Worm (Caenorhabditis elegans) whole organism, L4 larva: ENCODE measurements around the gene F48F7.3.
A peak's percentile ranks its signal among the peaks of the same experiment; 100 is the strongest.

Source experiments
- F37D6.2 ChIP-seq: sonication (generic microtip); optimal IDR thresholded peaks from 2 replicates; lab custom pipeline; 2016; ENCODE audit warnings: mild to moderate bottlenecking, missing genetic modification characterization, missing compliant biosample characterization
- F49E8.2 ChIP-seq: sonication (generic microtip); optimal IDR thresholded peaks from 2 replicates; lab custom pipeline; 2016; ENCODE audit warnings: missing compliant biosample characterization, mild to moderate bottlenecking, missing genetic modification characterization, borderline replicate concordance
- T20F7.1 ChIP-seq: fragments of 200-800 bp; sonication (Bioruptor generic); optimal IDR thresholded peaks from 2 replicates; lab custom pipeline; 2018; ENCODE audit warnings: mild to moderate bottlenecking, missing genetic modification characterization, missing compliant biosample characterization
- Y48G9A.11 ChIP-seq: fragments of 200-800 bp; sonication (Bioruptor generic); IDR thresholded peaks from 2 replicates; pipeline ENCODE4 v1.3.6; 2022; ENCODE audit warnings: missing genetic modification reagents, missing genetic modification characterization, missing compliant biosample characterization
- ZK546.5 ChIP-seq, 2 experiments: sonication (generic microtip); optimal IDR thresholded peaks; 2 replicates each; lab custom pipeline; 2017; ENCODE audit warnings: missing biosample characterization in 2 of 2, missing genetic modification characterization in 2 of 2
- aha-1 ChIP-seq: fragments of 150-350 bp; peaks from one replicate; lab custom pipeline; 2014; ENCODE audit warnings: missing biosample characterization, missing genetic modification characterization
- ama-1 ChIP-seq: fragments of 150-350 bp; optimal IDR thresholded peaks from 2 replicates; lab custom pipeline; 2014; ENCODE audit warnings: inconsistent platforms, mixed read lengths
- arid-1 ChIP-seq: fragments of 200-800 bp; sonication (Bioruptor generic); conservative IDR thresholded peaks from 2 replicates; pipeline ENCODE4 v1.3.6; 2022; ENCODE audit warnings: missing genetic modification reagents, missing genetic modification characterization, missing compliant biosample characterization
- ceh-20 ChIP-seq: fragments of 200-800 bp; sonication (Bioruptor generic); IDR thresholded peaks from 2 replicates; pipeline ENCODE4 v1.3.6; 2022; ENCODE audit warnings: missing genetic modification reagents, missing genetic modification characterization, missing compliant biosample characterization
- ceh-28 ChIP-seq: fragments of 150-350 bp; optimal IDR thresholded peaks from 2 replicates; lab custom pipeline; 2014; ENCODE audit warnings: missing biosample characterization, missing genetic modification reagents, missing genetic modification characterization
- ceh-32 ChIP-seq: sonication (generic microtip); optimal IDR thresholded peaks from 2 replicates; lab custom pipeline; 2016; ENCODE audit warnings: mild to moderate bottlenecking, missing genetic modification characterization, missing compliant biosample characterization; ENCODE audit not compliant: poor library complexity
- ceh-62 ChIP-seq: sonication (generic microtip); optimal IDR thresholded peaks from 2 replicates; lab custom pipeline; 2017; ENCODE audit warnings: missing biosample characterization, missing genetic modification characterization
- ceh-82 ChIP-seq: sonication (generic microtip); optimal IDR thresholded peaks from 2 replicates; lab custom pipeline; 2017; ENCODE audit warnings: missing biosample characterization, missing genetic modification characterization
- cey-2 ChIP-seq: sonication (generic microtip); optimal IDR thresholded peaks from 3 replicates; lab custom pipeline; 2017; ENCODE audit warnings: missing genetic modification characterization, mild to moderate bottlenecking, missing compliant biosample characterization, antibody characterized with exemption, borderline replicate concordance; ENCODE audit not compliant: insufficient read depth
- ctbp-1 ChIP-seq: fragments of 200-800 bp; sonication (Bioruptor generic); IDR thresholded peaks from 2 replicates; pipeline ENCODE4 v1.3.6; 2022; ENCODE audit warnings: missing genetic modification reagents, missing genetic modification characterization, missing compliant biosample characterization
- daf-16 ChIP-seq, 3 experiments: sonication (generic microtip); optimal IDR thresholded peaks; 2 replicates each; lab custom pipeline; 2016 to 2017; ENCODE audit warnings: missing genetic modification characterization in 3 of 3, missing genetic modification reagents in 3 of 3, mild to moderate bottlenecking in 2 of 3, missing compliant biosample characterization in 2 of 3, missing biosample characterization in 1 of 3, moderate library complexity in 1 of 3
- dmd-6 ChIP-seq: fragments of 200-800 bp; sonication (Bioruptor generic); IDR thresholded peaks from 2 replicates; pipeline ENCODE4 v1.3.6; 2022; ENCODE audit warnings: missing genetic modification reagents, missing genetic modification characterization, missing compliant biosample characterization
- dmd-8 ChIP-seq: fragments of 200-800 bp; sonication (Bioruptor generic); IDR thresholded peaks from 2 replicates; pipeline ENCODE4 v1.3.6; 2022; ENCODE audit warnings: missing genetic modification characterization, missing compliant biosample characterization
- dmd-9 ChIP-seq: fragments of 200-800 bp; sonication (Bioruptor generic); IDR thresholded peaks from 2 replicates; pipeline ENCODE4 v1.3.6; 2022; ENCODE audit warnings: missing genetic modification reagents, missing genetic modification characterization, missing compliant biosample characterization
- egl-27 ChIP-seq: sonication (generic microtip); optimal IDR thresholded peaks from 3 replicates; lab custom pipeline; 2017; ENCODE audit warnings: missing biosample characterization, missing genetic modification reagents, missing genetic modification characterization
- fkh-10 ChIP-seq: fragments of 150-350 bp; optimal IDR thresholded peaks from 2 replicates; lab custom pipeline; 2014; ENCODE audit warnings: missing biosample characterization, missing genetic modification reagents, missing genetic modification characterization
- fos-1 ChIP-seq: fragments of 150-350 bp; optimal IDR thresholded peaks from 2 replicates; lab custom pipeline; 2014; ENCODE audit warnings: missing biosample characterization, missing genetic modification characterization
- gei-8 ChIP-seq: fragments of 200-800 bp; sonication (Bioruptor generic); optimal IDR thresholded peaks from 2 replicates; lab custom pipeline; 2018; ENCODE audit warnings: mild to moderate bottlenecking, missing genetic modification characterization, missing compliant biosample characterization
- hlh-30 ChIP-seq: sonication (generic microtip); optimal IDR thresholded peaks from 2 replicates; lab custom pipeline; 2017; ENCODE audit warnings: antibody characterized with exemption, mild to moderate bottlenecking, missing genetic modification characterization, missing compliant biosample characterization; ENCODE audit not compliant: insufficient read depth
- hmg-1.1 ChIP-seq: fragments of 200-800 bp; sonication (Bioruptor generic); IDR thresholded peaks from 2 replicates; pipeline ENCODE4 v1.3.6; 2022; ENCODE audit warnings: missing genetic modification reagents, missing genetic modification characterization, missing compliant biosample characterization
- jun-1 ChIP-seq: fragments of 150-350 bp; optimal IDR thresholded peaks from 2 replicates; lab custom pipeline; 2014; ENCODE audit warnings: missing biosample characterization, missing genetic modification reagents, missing genetic modification characterization
- lin-13 ChIP-seq: fragments of 150-350 bp; optimal IDR thresholded peaks from 2 replicates; lab custom pipeline; 2014; ENCODE audit warnings: missing biosample characterization, missing genetic modification reagents, missing genetic modification characterization
- lin-29 ChIP-seq: fragments of 200-800 bp; sonication (Bioruptor generic); IDR thresholded peaks from 2 replicates; pipeline ENCODE4 v1.3.6; 2022; ENCODE audit warnings: missing genetic modification reagents, missing genetic modification characterization, missing compliant biosample characterization
- mdl-1 ChIP-seq, 2 experiments: fragments of 150-350 bp in 1 of 2; sonication (generic microtip) in 1 of 2; optimal IDR thresholded peaks; 2 replicates each; lab custom pipeline; 2014 to 2017; ENCODE audit warnings: missing biosample characterization in 2 of 2, missing genetic modification characterization in 2 of 2
- mdt-29 ChIP-seq: fragments of 200-800 bp; sonication (Bioruptor generic); IDR thresholded peaks from 2 replicates; pipeline ENCODE4 v1.3.6; 2022; ENCODE audit warnings: missing genetic modification reagents, missing genetic modification characterization, missing compliant biosample characterization
- mxl-2 ChIP-seq: fragments of 200-800 bp; sonication (Bioruptor generic); conservative IDR thresholded peaks from 2 replicates; pipeline ENCODE4 v1.3.6; 2022; ENCODE audit warnings: missing genetic modification reagents, missing genetic modification characterization, missing compliant biosample characterization
- mxl-3 ChIP-seq: fragments of 200-800 bp; sonication (Bioruptor generic); optimal IDR thresholded peaks from 2 replicates; lab custom pipeline; 2018; ENCODE audit warnings: mild to moderate bottlenecking, missing genetic modification characterization, missing compliant biosample characterization
- nhr-10 ChIP-seq: fragments of 150-350 bp; optimal IDR thresholded peaks from 2 replicates; lab custom pipeline; 2014; ENCODE audit warnings: missing biosample characterization, missing genetic modification characterization
- nhr-102 ChIP-seq: sonication (generic microtip); optimal IDR thresholded peaks from 2 replicates; lab custom pipeline; 2016; ENCODE audit warnings: mild to moderate bottlenecking, missing genetic modification characterization, moderate library complexity, missing compliant biosample characterization
- nhr-111 ChIP-seq: fragments of 200-800 bp; sonication (Bioruptor generic); optimal IDR thresholded peaks from 2 replicates; lab custom pipeline; 2018; ENCODE audit warnings: mild to moderate bottlenecking, missing genetic modification characterization, missing compliant biosample characterization
- nhr-237 ChIP-seq: sonication (generic microtip); optimal IDR thresholded peaks from 2 replicates; lab custom pipeline; 2017; ENCODE audit warnings: missing biosample characterization, missing genetic modification characterization
- nhr-48 ChIP-seq: sonication (generic microtip); optimal IDR thresholded peaks from 2 replicates; lab custom pipeline; 2016; ENCODE audit warnings: mild to moderate bottlenecking, missing genetic modification characterization, missing compliant biosample characterization
- php-3 ChIP-seq: fragments of 200-800 bp; sonication (Bioruptor generic); IDR thresholded peaks from 2 replicates; pipeline ENCODE4 v1.3.6; 2022; ENCODE audit warnings: missing genetic modification reagents, missing genetic modification characterization, missing compliant biosample characterization
- pqm-1 ChIP-seq: sonication (generic microtip); optimal IDR thresholded peaks from 2 replicates; lab custom pipeline; 2017; ENCODE audit warnings: missing biosample characterization, missing genetic modification characterization
- rbr-2 ChIP-seq: sonication (generic microtip); optimal IDR thresholded peaks from 2 replicates; lab custom pipeline; 2016; ENCODE audit warnings: missing genotype, missing genetic modification characterization, missing compliant biosample characterization
- sdz-12 ChIP-seq: fragments of 200-800 bp; sonication (Bioruptor generic); optimal IDR thresholded peaks from 2 replicates; lab custom pipeline; 2018; ENCODE audit warnings: mild to moderate bottlenecking, missing genetic modification characterization, missing compliant biosample characterization
- snpc-4 ChIP-seq: fragments of 150-350 bp; optimal IDR thresholded peaks from 2 replicates; lab custom pipeline; 2014; ENCODE audit warnings: missing biosample characterization, missing genetic modification characterization
- spr-1 ChIP-seq: sonication (generic microtip); optimal IDR thresholded peaks from 2 replicates; lab custom pipeline; 2016; ENCODE audit warnings: mild to moderate bottlenecking, missing genetic modification characterization, missing compliant biosample characterization
- tag-97 ChIP-seq: fragments of 200-800 bp; sonication (Bioruptor generic); IDR thresholded peaks from 2 replicates; pipeline ENCODE4 v1.3.6; 2022; ENCODE audit warnings: missing genetic modification characterization, missing compliant biosample characterization
- unc-39 ChIP-seq: sonication (generic microtip); optimal IDR thresholded peaks from 2 replicates; lab custom pipeline; 2017; ENCODE audit warnings: missing biosample characterization, missing genetic modification characterization
- unc-62 ChIP-seq, 3 experiments: fragments of 150-350 bp in 1 of 3; sonication (generic microtip); optimal IDR thresholded peaks in 2 of 3; peaks in 1 of 3; 1 replicate in 1 of 3; 2 replicates in 2 of 3; lab custom pipeline; 2014 to 2017; ENCODE audit warnings: missing biosample characterization in 3 of 3, missing genetic modification characterization in 3 of 3, missing genetic modification reagents in 3 of 3, missing genotype in 1 of 3
- zag-1 ChIP-seq: fragments of 150-350 bp; optimal IDR thresholded peaks from 2 replicates; lab custom pipeline; 2014; ENCODE audit warnings: missing biosample characterization, missing genetic modification characterization
- zfp-3 ChIP-seq: fragments of 200-800 bp; sonication (Bioruptor generic); conservative IDR thresholded peaks from 2 replicates; pipeline ENCODE4 v1.3.6; 2022; ENCODE audit warnings: missing genetic modification reagents, missing genetic modification characterization, missing compliant biosample characterization
- zip-11 ChIP-seq: fragments of 200-800 bp; sonication (Bioruptor generic); IDR thresholded peaks from 2 replicates; pipeline ENCODE4 v1.3.6; 2022; ENCODE audit warnings: missing genetic modification characterization, missing compliant biosample characterization
- zip-2 ChIP-seq: fragments of 150-350 bp; optimal IDR thresholded peaks from 2 replicates; lab custom pipeline; 2014; ENCODE audit warnings: missing biosample characterization, missing genetic modification characterization
- ztf-11 ChIP-seq: fragments of 150-350 bp; optimal IDR thresholded peaks from 2 replicates; lab custom pipeline; 2014; ENCODE audit warnings: missing biosample characterization, missing genetic modification characterization

Gene F48F7.3

ce11 chrX:13974448-13975071 is 11.3 kb downstream of the F48F7.3 start (continued):
- no peak for TF ChIP-seq ceh-62 (tag; lab: Kevin White, UChicago)
- TF ChIP-seq dmd-9 (GFP tag; lab: Robert Waterston, UW) = no peak
- TF ChIP-seq lin-29 (GFP tag; lab: Robert Waterston, UW) = no peak
- no peak for TF ChIP-seq nhr-237 (tag; lab: Kevin White, UChicago)
- TF ChIP-seq ceh-32 (tag; lab: Kevin White, UChicago) = no peak
- peak; percentile 58 for TF ChIP-seq dmd-6 (GFP tag; lab: Robert Waterston, UW)
- no peak for TF ChIP-seq mdl-1 (tag; optimal IDR thresholded peaks at IDR 0.05; lab: Kevin White, UChicago)
- no peak for TF ChIP-seq dmd-8 (GFP tag; lab: Robert Waterston, UW)
- TF ChIP-seq mxl-3 (GFP tag; lab: Kevin White, UChicago) = peak; percentile 32
- TF ChIP-seq fkh-10 = no peak
- TF ChIP-seq ctbp-1 (GFP tag; lab: Robert Waterston, UW) = peak; percentile 47; the same call in 1 of the 2 replicates
- TF ChIP-seq ceh-28 (tag; lab: Kevin White, UChicago) = no peak
- no peak for TF ChIP-seq gei-8 (GFP tag; lab: Kevin White, UChicago)
- no peak for TF ChIP-seq nhr-111 (GFP tag; lab: Kevin White, UChicago)
- TF ChIP-seq F49E8.2 (tag; lab: Kevin White, UChicago) = no peak
- TF ChIP-seq ZK546.5 (tag; optimal IDR thresholded peaks at IDR 0.05; lab: Kevin White, UChicago) = no peak
- TF ChIP-seq zag-1 (tag; lab: Kevin White, UChicago) = no peak
- no peak for TF ChIP-seq zip-2 (tag; lab: Kevin White, UChicago)
- no peak for TF ChIP-seq pqm-1 (tag; lab: Kevin White, UChicago)
- no peak for TF ChIP-seq ama-1 (lab: Kevin White, UChicago)
- no peak for TF ChIP-seq zfp-3 (GFP tag; lab: Robert Waterston, UW)
- TF ChIP-seq arid-1 (GFP tag; lab: Robert Waterston, UW) = no peak
- TF ChIP-seq nhr-48 (tag; lab: Kevin White, UChicago) = peak; percentile 85
- peak; percentile 37 for TF ChIP-seq hlh-30 (tag; lab: Kevin White, UChicago)
- TF ChIP-seq tag-97 = no peak
- TF ChIP-seq ceh-82 (tag; lab: Kevin White, UChicago) = no peak
- no peak for TF ChIP-seq daf-16 (GFP tag; optimal IDR thresholded peaks at IDR 0.05; lab: Kevin White, UChicago)
- TF ChIP-seq daf-16 (tag; optimal IDR thresholded peaks at IDR 0.05; lab: Kevin White, UChicago) = peak; percentile 45
- no peak for TF ChIP-seq lin-13 (GFP tag; lab: Kevin White, UChicago)
- TF ChIP-seq ztf-11 (tag; lab: Kevin White, UChicago) = no peak
- no peak for TF ChIP-seq cey-2 (tag; lab: Kevin White, UChicago)
- TF ChIP-seq fos-1 (tag; lab: Kevin White, UChicago) = no peak
- no peak for TF ChIP-seq snpc-4 (tag; lab: Kevin White, UChicago)
- TF ChIP-seq F37D6.2 (tag; lab: Kevin White, UChicago) = no peak
- no peak for TF ChIP-seq mdt-29 (GFP tag; lab: Robert Waterston, UW)
- no peak for TF ChIP-seq sdz-12 (GFP tag; lab: Kevin White, UChicago)
- TF ChIP-seq unc-39 (tag; lab: Kevin White, UChicago) = no peak
- peak; percentile 54; the same call in 1 of the 2 replicates for TF ChIP-seq php-3 (GFP tag; lab: Robert Waterston, UW)
- no peak for TF ChIP-seq mxl-2 (GFP tag; lab: Robert Waterston, UW)
- no peak for TF ChIP-seq nhr-102 (tag; lab: Kevin White, UChicago)
- no peak for TF ChIP-seq zip-11 (GFP tag; lab: Robert Waterston, UW)
- peak in 1 of 2 experiments; percentile 95 for TF ChIP-seq unc-62 (GFP tag; optimal IDR thresholded peaks at IDR 0.05 in 1 of 2; lab: Kevin White, UChicago)
- no peak for TF ChIP-seq unc-62 (tag; optimal IDR thresholded peaks at IDR 0.05; lab: Kevin White, UChicago)
- no peak for TF ChIP-seq spr-1 (tag; lab: Kevin White, UChicago)
- no peak for TF ChIP-seq aha-1 (tag; lab: Kevin White, UChicago)
- no peak for TF ChIP-seq hmg-1.1 (GFP tag; lab: Robert Waterston, UW)
- TF ChIP-seq rbr-2 (tag; lab: Kevin White, UChicago) = no peak
- TF ChIP-seq nhr-10 (tag; lab: Kevin White, UChicago) = no peak
- TF ChIP-seq T20F7.1 = no peak
- no peak for TF ChIP-seq ceh-20 (GFP tag; lab: Robert Waterston, UW)
- no peak for TF ChIP-seq Y48G9A.11 (GFP tag; lab: Robert Waterston, UW)
- TF ChIP-seq egl-27 (tag; lab: Kevin White, UChicago) = no peak
- TF ChIP-seq jun-1 (tag; lab: Kevin White, UChicago) = no peak
